Worm (Caenorhabditis elegans) whole organism, L4/young adult: ENCODE measurements around the gene cutl-4.

Experiments used
- W03F9.2 ChIP-seq: fragments of 150-350 bp; optimal IDR thresholded peaks from 2 replicates; lab custom pipeline; 2014; ENCODE audit warnings: missing biosample characterization, missing genetic modification characterization
- him-1 ChIP-seq: sonication (generic microtip); optimal IDR thresholded peaks from 2 replicates; lab custom pipeline; 2016; ENCODE audit warnings: missing genotype, missing genetic modification reagents, missing genetic modification characterization, missing compliant biosample characterization

DNA sequence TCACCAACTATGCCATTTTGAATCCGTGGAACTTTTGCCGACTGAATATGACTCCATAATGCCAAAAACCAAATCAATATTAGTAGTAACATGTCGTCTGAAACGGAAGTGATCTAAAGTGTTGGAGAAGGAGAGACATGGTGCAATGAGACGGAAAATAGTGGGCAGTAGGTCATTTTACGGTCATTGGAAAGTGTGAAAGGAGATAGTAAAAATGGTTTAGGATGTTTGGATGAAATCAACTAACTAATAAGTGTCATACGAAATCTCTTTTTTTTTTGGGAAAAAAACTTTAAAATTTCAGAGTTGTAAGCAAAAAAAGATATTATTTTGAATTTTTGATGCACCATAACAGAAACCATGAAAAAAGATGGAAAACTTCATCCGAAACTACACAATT lies at the start of gene cutl-4:
- TF ChIP-seq him-1 (tag; lab: Kevin White, UChicago) (no peak), W03F9.2 (tag; lab: Kevin White, UChicago) (no peak)
